Fruit fly (Drosophila melanogaster): ENCODE data around the gene Ada2b.

dm6 chr3R:8197137-8197536, 43.2 kb downstream of the Ada2b start:
- TF ChIP-seq Eip93F (GFP tag; optimal IDR thresholded peaks at IDR 0.05) = no peak
- TF ChIP-seq Eip78C (GFP tag) = peak; percentile 73
- TF ChIP-seq acj6 (GFP tag; optimal IDR thresholded peaks at IDR 0.05) = peak; percentile 36
- no peak for TF ChIP-seq CG7368 (GFP tag; optimal IDR thresholded peaks at IDR 0.05)
- TF ChIP-seq CG6163 (GFP tag; IDR thresholded peaks at IDR 0.05) = peak; percentile 64
- TF ChIP-seq CG8319 (GFP tag; optimal IDR thresholded peaks at IDR 0.05) = no peak
- no peak for TF ChIP-seq fd85E (GFP tag; optimal IDR thresholded peaks at IDR 0.05)
- no peak for TF ChIP-seq Ets21C (GFP tag; optimal IDR thresholded peaks at IDR 0.05)
- TF ChIP-seq CG3032 (tag; optimal IDR thresholded peaks at IDR 0.05) = peak; percentile 48
- TF ChIP-seq CG6854 (GFP tag; optimal IDR thresholded peaks at IDR 0.05) = no peak
- TF ChIP-seq Blimp-1 (GFP tag; optimal IDR thresholded peaks at IDR 0.05) = no peak
- no peak for TF ChIP-seq CG6792 (GFP tag; optimal IDR thresholded peaks at IDR 0.05)

All from whole organism, prepupa.